Worm (Caenorhabditis elegans): Measurements from ENCODE around the gene lin-22.
A peak's percentile ranks its signal among the peaks of the same experiment; 100 is the strongest.

lin-22 gene

ce11 chrIV:3019438-3019837, at the start of gene lin-22:
lin-22 (plus strand) TSS chrIV:3019738.
- no peak for TF ChIP-seq nhr-232 (tag; optimal IDR thresholded peaks at IDR 0.05)
- TF ChIP-seq eyg-1 (tag; optimal IDR thresholded peaks at IDR 0.05), result no peak
- TF ChIP-seq pha-4 (tag; optimal IDR thresholded peaks at IDR 0.05), result no peak
- TF ChIP-seq mec-3 (tag; optimal IDR thresholded peaks at IDR 0.05; ENCODE audit: borderline replicate concordance), result no peak
- TF ChIP-seq dve-1 (tag; optimal IDR thresholded peaks at IDR 0.05), result no peak
- no peak for TF ChIP-seq lim-6 (tag; optimal IDR thresholded peaks at IDR 0.05)
- TF ChIP-seq che-1 (tag; optimal IDR thresholded peaks at IDR 0.05), result no peak
- no peak for TF ChIP-seq pros-1 (tag; optimal IDR thresholded peaks at IDR 0.05)
- no peak for TF ChIP-seq pha-2 (tag; optimal IDR thresholded peaks at IDR 0.05)
- no peak for TF ChIP-seq lin-11 (tag; optimal IDR thresholded peaks at IDR 0.05)

DNA sequence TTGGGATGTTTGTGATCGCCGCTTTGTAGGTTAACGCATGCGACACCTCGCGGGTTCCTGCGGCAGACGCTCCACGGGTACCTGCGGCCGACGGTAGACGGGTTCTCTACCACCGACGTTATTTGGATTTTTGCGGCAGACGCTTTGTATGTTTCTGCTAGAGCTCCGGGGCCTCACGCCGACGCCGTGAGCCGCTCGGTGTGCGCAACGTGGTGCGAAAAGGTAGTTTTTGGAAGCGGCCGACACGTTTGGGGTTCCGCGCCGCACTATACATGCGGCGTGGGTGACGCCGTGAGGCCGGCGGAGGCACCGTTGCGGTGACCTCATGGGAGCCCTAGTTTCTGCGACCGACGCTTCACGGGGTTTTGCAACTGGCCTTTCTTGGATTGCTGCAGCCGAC, 48.5 kb upstream of the lin-22 start:
- no peak for TF ChIP-seq ceh-6 (GFP tag; optimal IDR thresholded peaks at IDR 0.05)
- peak; percentile 12 for TF ChIP-seq C08G9.2 (tag; optimal IDR thresholded peaks at IDR 0.05)
- TF ChIP-seq nfya-1 (tag; optimal IDR thresholded peaks at IDR 0.05), result no peak
- TF ChIP-seq ceh-2 (tag; optimal IDR thresholded peaks at IDR 0.05), result no peak

DNA sequence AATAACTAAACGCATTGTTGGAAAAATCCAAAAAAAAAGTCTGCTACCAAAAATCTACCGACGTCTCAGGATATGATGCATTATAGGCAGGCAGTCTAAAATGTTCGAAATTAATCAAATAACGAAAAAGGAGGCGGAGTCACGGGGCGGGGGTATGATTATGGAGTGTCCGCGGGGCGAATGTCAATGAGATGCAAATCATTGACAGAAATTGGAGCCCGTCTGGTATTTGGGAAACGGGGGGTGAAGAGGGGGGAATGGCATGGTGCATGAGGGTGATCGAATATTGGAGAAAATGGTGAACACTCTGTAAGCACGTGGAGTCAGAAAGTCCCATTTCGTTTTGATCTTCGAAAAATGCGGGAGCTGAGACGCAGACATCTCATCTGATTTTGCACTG, 41.2 kb upstream of the lin-22 start, which contains the start of gene lad-2:
lad-2 (minus strand) TSS at position 101 of the 400 bp plus-strand sequence.
- no peak for TF ChIP-seq unc-3 (GFP tag; conservative IDR thresholded peaks at IDR 0.05)
- no peak for TF ChIP-seq unc-3 (tag; optimal IDR thresholded peaks at IDR 0.05)
- no peak for TF ChIP-seq ama-1 (optimal IDR thresholded peaks at IDR 0.05)
- no peak for TF ChIP-seq ztf-16 (tag; optimal IDR thresholded peaks at IDR 0.05)
- no peak for TF ChIP-seq sox-4 (tag; optimal IDR thresholded peaks at IDR 0.05)
- no peak for TF ChIP-seq sox-2 (GFP tag; IDR thresholded peaks at IDR 0.05)
- no peak for TF ChIP-seq gmeb-2 (tag; optimal IDR thresholded peaks at IDR 0.05)
- no peak for TF ChIP-seq eyg-1 (tag; optimal IDR thresholded peaks at IDR 0.05)
- TF ChIP-seq C38D4.7 (GFP tag; optimal IDR thresholded peaks at IDR 0.05), result no peak
- no peak for TF ChIP-seq hlh-6 (tag; optimal IDR thresholded peaks at IDR 0.05)
- no peak for TF ChIP-seq mec-3 (tag; optimal IDR thresholded peaks at IDR 0.05; ENCODE audit: borderline replicate concordance)
- no peak for TF ChIP-seq ceh-22 (tag; optimal IDR thresholded peaks at IDR 0.05)

- TF ChIP-seq ceh-45 (GFP tag; IDR thresholded peaks at IDR 0.05) (no peak), ceh-31 (tag; optimal IDR thresholded peaks at IDR 0.05) (peak; percentile 23), unc-42 (tag; optimal IDR thresholded peaks at IDR 0.05) (peak; percentile 96), pqm-1 (tag; optimal IDR thresholded peaks at IDR 0.05) (no peak), Y22D7AL.16 (tag; optimal IDR thresholded peaks at IDR 0.05) (no peak)
Observed at ce11 chrIV:2982443-2982842, 37.1 kb upstream of the lin-22 start.

DNA sequence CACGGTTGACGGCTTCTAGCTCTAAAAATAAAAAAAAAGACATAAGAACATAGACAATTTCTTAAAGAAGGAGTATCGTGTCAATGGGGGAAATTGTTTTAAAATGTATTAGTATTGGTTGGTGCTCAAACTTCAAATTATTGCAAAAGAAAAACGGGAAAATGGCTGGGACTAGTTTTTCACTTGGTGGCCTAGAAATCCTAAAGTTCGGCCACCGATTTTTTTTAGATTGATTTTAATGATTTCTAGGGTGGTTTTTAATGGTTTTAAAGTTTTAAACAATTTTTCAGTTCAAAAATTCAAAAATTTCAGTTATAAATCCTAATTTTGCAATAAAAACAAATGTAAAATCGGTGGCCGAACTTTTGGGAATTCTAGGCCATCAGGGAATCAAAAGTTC, 32.8 kb upstream of the lin-22 start:
- no peak for TF ChIP-seq nhr-232 (tag; optimal IDR thresholded peaks at IDR 0.05)
- no peak for TF ChIP-seq madf-2 (tag; optimal IDR thresholded peaks at IDR 0.05)
- no peak for TF ChIP-seq T23F11.4 (GFP tag; optimal IDR thresholded peaks at IDR 0.05)
- TF ChIP-seq elt-2 (tag; optimal IDR thresholded peaks at IDR 0.05), result no peak
- no peak for TF ChIP-seq ceh-24 (tag; optimal IDR thresholded peaks at IDR 0.05)
- no peak for TF ChIP-seq tbx-2 (tag; optimal IDR thresholded peaks at IDR 0.05)
- no peak for TF ChIP-seq C38D4.7 (GFP tag; optimal IDR thresholded peaks at IDR 0.05)

DNA sequence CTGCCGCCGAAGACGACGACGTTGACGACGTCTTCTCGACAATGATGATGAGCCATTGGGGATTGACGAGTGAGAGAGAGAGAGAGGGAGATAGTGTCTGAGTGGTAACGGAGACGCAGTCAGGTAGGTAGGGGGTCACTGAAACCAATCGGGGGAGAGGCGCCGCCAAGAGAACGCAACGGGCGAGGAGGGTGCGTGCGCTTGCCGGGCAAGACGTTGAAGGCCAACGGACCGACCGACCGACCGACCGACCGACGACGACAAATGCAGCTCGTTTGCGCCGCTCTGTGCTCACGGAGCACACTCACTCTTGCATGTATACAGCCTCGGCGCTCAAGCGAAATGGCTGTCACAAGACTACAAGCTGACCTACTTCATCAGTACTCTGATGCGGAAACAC, 29.0 kb upstream of the lin-22 start:
- TF ChIP-seq pat-9 (tag; optimal IDR thresholded peaks at IDR 0.05), result peak; percentile 6
- peak; percentile 13 for TF ChIP-seq ref-2 (tag; optimal IDR thresholded peaks at IDR 0.05)
- peak; percentile 50 for TF ChIP-seq hlh-6 (tag; optimal IDR thresholded peaks at IDR 0.05)
- TF ChIP-seq C08G9.2 (tag; optimal IDR thresholded peaks at IDR 0.05), result peak; percentile 28
- TF ChIP-seq ceh-30 (tag; optimal IDR thresholded peaks at IDR 0.05), result no peak
- peak; percentile 28 for TF ChIP-seq tbx-2 (tag; optimal IDR thresholded peaks at IDR 0.05)
- no peak for TF ChIP-seq elt-2 (tag; optimal IDR thresholded peaks at IDR 0.05)
- peak; percentile 9 for TF ChIP-seq syd-9 (tag; optimal IDR thresholded peaks at IDR 0.05)
- peak; percentile 12 for TF ChIP-seq ceh-14 (tag; optimal IDR thresholded peaks at IDR 0.05)
- no peak for TF ChIP-seq ets-4 (tag; optimal IDR thresholded peaks at IDR 0.05)
- TF ChIP-seq ceh-31 (tag; optimal IDR thresholded peaks at IDR 0.05), result peak; percentile 50
- TF ChIP-seq ceh-19 (GFP tag; optimal IDR thresholded peaks at IDR 0.05), result peak; percentile 55
- no peak for TF ChIP-seq fkh-6 (tag; optimal IDR thresholded peaks at IDR 0.05)
- no peak for TF ChIP-seq ztf-16 (tag; optimal IDR thresholded peaks at IDR 0.05)
- TF ChIP-seq ceh-34 (tag; optimal IDR thresholded peaks at IDR 0.05), result peak; percentile 15
- TF ChIP-seq K09A11.1 (tag; optimal IDR thresholded peaks at IDR 0.05; ENCODE audit: insufficient read depth), result no peak
- TF ChIP-seq nfya-1 (tag; optimal IDR thresholded peaks at IDR 0.05), result peak; percentile 64

Data from whole organism, late embryonic.